Worm (Caenorhabditis elegans) whole organism, early embryonic: ENCODE data around the gene col-13.

Experiments used
- B0310.2 ChIP-seq: sonication (generic microtip); optimal IDR thresholded peaks from 2 replicates; lab custom pipeline; 2016; ENCODE audit warnings: mild to moderate bottlenecking, missing genetic modification characterization, missing compliant biosample characterization
- F13C5.2 ChIP-seq: sonication (generic microtip); optimal IDR thresholded peaks from 2 replicates; lab custom pipeline; 2017; ENCODE audit warnings: mild to moderate bottlenecking, missing genetic modification characterization, inconsistent platforms, missing compliant biosample characterization
- ama-1 ChIP-seq: fragments of 150-350 bp; optimal IDR thresholded peaks from 2 replicates; lab custom pipeline; 2014
- ceh-13 ChIP-seq: fragments of 200-800 bp; sonication (Bioruptor generic); optimal IDR thresholded peaks from 2 replicates; lab custom pipeline; 2018; ENCODE audit warnings: mild to moderate bottlenecking, missing genetic modification characterization, missing compliant biosample characterization
- ceh-36 ChIP-seq: sonication (generic microtip); optimal IDR thresholded peaks from 2 replicates; lab custom pipeline; 2016; ENCODE audit warnings: missing genetic modification characterization, inconsistent platforms, missing compliant biosample characterization
- flt-1 ChIP-seq: fragments of 200-800 bp; sonication (Bioruptor generic); IDR thresholded peaks from 2 replicates; pipeline ENCODE4 v1.3.6; 2022; ENCODE audit warnings: missing genetic modification characterization, missing compliant biosample characterization
- hnd-1 ChIP-seq: sonication (generic microtip); optimal IDR thresholded peaks from 2 replicates; lab custom pipeline; 2016; ENCODE audit warnings: missing genetic modification characterization, missing compliant biosample characterization
- pes-1 ChIP-seq: fragments of 200-800 bp; sonication (Bioruptor generic); IDR thresholded peaks from 2 replicates; pipeline ENCODE4 v1.3.6; 2022; ENCODE audit warnings: missing genetic modification reagents, missing genetic modification characterization, missing compliant biosample characterization
- sea-1 ChIP-seq: fragments of 200-800 bp; sonication (Bioruptor generic); conservative IDR thresholded peaks from 2 replicates; pipeline ENCODE4 v1.3.6; 2022; ENCODE audit warnings: missing genetic modification characterization, missing compliant biosample characterization
- tbx-11 ChIP-seq: fragments of 200-800 bp; sonication (Bioruptor generic); IDR thresholded peaks from 2 replicates; pipeline ENCODE4 v1.3.6; 2022; ENCODE audit warnings: missing genetic modification characterization, missing compliant biosample characterization
- tbx-37 ChIP-seq: fragments of 200-800 bp; sonication (Bioruptor generic); conservative IDR thresholded peaks from 2 replicates; pipeline ENCODE4 v1.3.6; 2022; ENCODE audit warnings: missing genetic modification reagents, missing genetic modification characterization, missing compliant biosample characterization

col-13 gene

ce11 chrV:10371177-10371576, 50.5 kb downstream of the col-13 start:
- TF ChIP-seq ceh-13 (GFP tag; lab: Kevin White, UChicago), result no peak
- TF ChIP-seq tbx-11 (GFP tag; lab: Robert Waterston, UW), result no peak
- no peak for TF ChIP-seq ceh-36 (tag; lab: Kevin White, UChicago)
- TF ChIP-seq tbx-37, result no peak
- TF ChIP-seq sea-1, result no peak
- no peak for TF ChIP-seq flt-1
- TF ChIP-seq B0310.2 (tag; lab: Kevin White, UChicago), result no peak
- no peak for TF ChIP-seq hnd-1 (tag; lab: Kevin White, UChicago)
- no peak for TF ChIP-seq pes-1 (GFP tag; lab: Robert Waterston, UW)
- no peak for TF ChIP-seq ama-1 (lab: Kevin White, UChicago)
- no peak for TF ChIP-seq F13C5.2 (tag; lab: Kevin White, UChicago)
